Worm (Caenorhabditis elegans): ENCODE results near the gene C06E1.11.

Gene C06E1.11

DNA sequence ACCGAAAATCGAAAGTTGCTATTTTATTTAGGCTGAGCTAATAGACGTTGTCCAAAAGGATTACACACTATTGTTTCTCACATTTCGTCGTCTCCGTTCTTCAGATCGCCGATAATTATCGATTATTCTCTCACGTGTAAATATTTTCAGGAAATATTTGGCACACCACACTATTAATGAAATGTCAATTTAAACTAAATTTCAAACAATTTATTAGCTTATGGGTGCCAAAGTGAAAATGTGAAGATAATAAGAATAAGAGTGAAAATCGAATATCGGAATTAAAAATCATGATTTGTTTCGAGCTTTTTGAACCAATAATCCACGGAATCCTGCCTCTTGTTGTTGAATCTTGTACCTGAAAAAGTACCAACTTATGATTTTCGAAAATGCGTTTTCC is at the start of gene C06E1.11:
Gene C06E1.11 (minus strand): TSS at position 101 of the 400 bp plus-strand sequence.
- TF ChIP-seq nhr-11 (tag; optimal IDR thresholded peaks at IDR 0.05), result no peak
- no peak for TF ChIP-seq lin-39 (tag; optimal IDR thresholded peaks at IDR 0.05)
- no peak for TF ChIP-seq unc-62 (GFP tag; optimal IDR thresholded peaks at IDR 0.05)

DNA sequence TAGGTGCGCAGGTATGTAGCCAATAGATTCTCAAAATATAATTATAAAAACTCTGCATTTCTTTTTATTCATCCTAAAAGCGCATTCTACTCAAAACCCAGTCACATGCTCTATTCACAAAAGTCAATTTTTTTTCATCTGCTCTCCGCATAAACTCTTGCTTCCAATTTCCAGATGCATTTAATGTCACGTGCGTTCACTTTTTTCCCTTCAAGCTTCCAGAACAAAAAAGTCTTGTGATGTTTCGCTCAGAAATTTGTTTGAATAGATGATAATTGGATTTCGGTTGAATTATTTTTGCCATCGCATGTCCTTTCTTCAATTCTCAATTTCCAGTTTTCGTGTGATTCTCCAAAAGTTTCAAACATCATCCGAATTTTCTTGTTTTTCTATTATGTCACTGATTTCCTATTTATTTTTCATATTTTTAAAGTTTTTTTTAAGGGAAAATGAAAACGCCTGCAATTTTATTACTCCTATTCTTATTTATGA is 48.5 kb upstream of the C06E1.11 start, which contains the start of gene F22B7.1:
Gene F22B7.1 (plus strand): TSS at position 442 of the 492 bp plus-strand sequence.
- TF ChIP-seq unc-39 (tag; optimal IDR thresholded peaks at IDR 0.05) (no peak), jun-1 (tag; optimal IDR thresholded peaks at IDR 0.05) (no peak), fkh-2 (tag; optimal IDR thresholded peaks at IDR 0.05) (no peak), sea-2 (GFP tag; optimal IDR thresholded peaks at IDR 0.05) (no peak), nhr-43 (tag; optimal IDR thresholded peaks at IDR 0.05; ENCODE audit: poor library complexity, severe bottlenecking) (no peak), nhr-11 (tag; optimal IDR thresholded peaks at IDR 0.05) (no peak), lin-15B (tag; optimal IDR thresholded peaks at IDR 0.05) (no peak), ztf-4 (tag; optimal IDR thresholded peaks at IDR 0.05) (no peak), elt-3 (tag; optimal IDR thresholded peaks at IDR 0.05) (no peak), daf-12 (tag; optimal IDR thresholded peaks at IDR 0.05) (no peak), eor-1 (tag; optimal IDR thresholded peaks at IDR 0.05) (no peak), fkh-10 (GFP tag; optimal IDR thresholded peaks at IDR 0.05) (no peak)

DNA sequence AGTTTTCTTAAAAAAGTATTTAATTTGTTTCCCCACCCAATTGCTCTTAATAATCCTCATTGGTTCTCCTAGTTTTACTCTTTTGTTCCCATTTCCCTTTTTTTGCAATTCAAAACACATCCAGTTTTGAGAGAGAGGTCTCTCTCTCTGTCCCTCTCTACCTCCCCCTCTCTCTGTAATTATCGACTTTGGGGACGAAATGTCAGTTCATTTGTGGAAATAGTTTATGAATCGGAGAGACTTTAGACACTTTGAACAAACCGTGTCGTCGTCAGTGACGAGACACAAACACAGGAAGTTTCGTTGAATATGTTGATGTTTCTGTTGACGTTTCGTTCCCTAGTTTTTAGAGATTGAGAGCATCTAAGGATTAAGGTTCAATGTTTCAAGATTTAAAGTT is 46.7 kb upstream of the C06E1.11 start:
- peak; percentile 41 for TF ChIP-seq nhr-23 (tag; optimal IDR thresholded peaks at IDR 0.05)
- TF ChIP-seq elt-1 (tag; optimal IDR thresholded peaks at IDR 0.05), result no peak
- no peak for TF ChIP-seq ama-1 (optimal IDR thresholded peaks at IDR 0.05)
- no peak for TF ChIP-seq elt-2 (tag; optimal IDR thresholded peaks at IDR 0.05)
- TF ChIP-seq sea-2 (GFP tag; optimal IDR thresholded peaks at IDR 0.05), result no peak
- no peak for TF ChIP-seq pqm-1 (tag; optimal IDR thresholded peaks at IDR 0.05)
- no peak for TF ChIP-seq egl-5 (tag; optimal IDR thresholded peaks at IDR 0.05)
- no peak for TF ChIP-seq daf-12 (tag; optimal IDR thresholded peaks at IDR 0.05)
- no peak for TF ChIP-seq lin-15B (tag; optimal IDR thresholded peaks at IDR 0.05)
- peak; percentile 40 for TF ChIP-seq nhr-25 (tag; optimal IDR thresholded peaks at IDR 0.05)
- no peak for TF ChIP-seq tbx-2 (tag; optimal IDR thresholded peaks at IDR 0.05)

DNA sequence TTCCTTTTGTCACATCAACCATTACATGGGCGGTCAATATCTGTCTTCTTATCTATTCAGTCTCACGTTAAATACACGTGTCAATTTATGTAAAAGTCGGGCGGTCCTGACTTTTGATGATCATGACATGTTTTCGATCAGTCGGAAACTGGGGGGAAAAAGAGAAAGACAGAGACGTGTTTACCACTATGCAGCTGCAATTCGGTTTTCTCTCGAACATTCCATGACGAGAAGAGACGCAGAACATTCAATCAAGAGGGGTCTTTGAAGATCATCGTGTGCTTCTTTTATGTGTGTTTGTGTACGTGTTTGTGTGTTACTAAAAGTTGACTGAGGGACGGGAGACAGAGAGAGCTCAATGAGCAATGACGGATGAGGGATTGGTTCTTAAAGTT is 41.9 kb upstream of the C06E1.11 start:
- TF ChIP-seq nhr-12 (tag; optimal IDR thresholded peaks at IDR 0.05), result no peak
- no peak for TF ChIP-seq ceh-9 (tag; optimal IDR thresholded peaks at IDR 0.05)
- TF ChIP-seq mdl-1 (tag; optimal IDR thresholded peaks at IDR 0.05), result peak; percentile 78
- TF ChIP-seq hmg-11 (tag; optimal IDR thresholded peaks at IDR 0.05), result peak; percentile 37
- no peak for TF ChIP-seq ztf-11 (tag; optimal IDR thresholded peaks at IDR 0.05)
- peak; percentile 79 for TF ChIP-seq ceh-28 (tag; optimal IDR thresholded peaks at IDR 0.05)
- TF ChIP-seq nhr-237 (tag; optimal IDR thresholded peaks at IDR 0.05), result no peak
- TF ChIP-seq jun-1 (tag; optimal IDR thresholded peaks at IDR 0.05), result peak; percentile 89
- TF ChIP-seq ztf-4 (tag; optimal IDR thresholded peaks at IDR 0.05), result peak; percentile 66
- peak; percentile 74 for TF ChIP-seq snpc-4 (tag; optimal IDR thresholded peaks at IDR 0.05)
- TF ChIP-seq fos-1 (tag; optimal IDR thresholded peaks at IDR 0.05), result no peak
- peak; percentile 88 for TF ChIP-seq lin-39 (tag; optimal IDR thresholded peaks at IDR 0.05)
- peak; percentile 98 for TF ChIP-seq pha-4 (tag; optimal IDR thresholded peaks at IDR 0.05)
- TF ChIP-seq unc-62 (GFP tag; optimal IDR thresholded peaks at IDR 0.05), result peak; percentile 84
- TF ChIP-seq nfya-1 (tag; optimal IDR thresholded peaks at IDR 0.05; ENCODE audit: insufficient read depth), result peak; percentile 85
- TF ChIP-seq mml-1 (tag; optimal IDR thresholded peaks at IDR 0.05), result peak; percentile 79
- no peak for TF ChIP-seq nhr-28 (tag; optimal IDR thresholded peaks at IDR 0.05)
- peak; percentile 92 for TF ChIP-seq nhr-25 (tag; optimal IDR thresholded peaks at IDR 0.05)
- TF ChIP-seq nhr-67 (tag; optimal IDR thresholded peaks at IDR 0.05), result no peak
- peak; percentile 99 for TF ChIP-seq egl-5 (tag; optimal IDR thresholded peaks at IDR 0.05)
- no peak for TF ChIP-seq ceh-16 (tag; optimal IDR thresholded peaks at IDR 0.05)
- no peak for TF ChIP-seq daf-12 (tag; optimal IDR thresholded peaks at IDR 0.05)
- TF ChIP-seq unc-39 (tag; optimal IDR thresholded peaks at IDR 0.05), result no peak
- TF ChIP-seq ZK546.5 (tag; optimal IDR thresholded peaks at IDR 0.05), result no peak
- peak; percentile 85 for TF ChIP-seq elt-1 (tag; optimal IDR thresholded peaks at IDR 0.05)
- peak; percentile 82 for TF ChIP-seq pqm-1 (tag; optimal IDR thresholded peaks at IDR 0.05)
- TF ChIP-seq egl-27 (tag; optimal IDR thresholded peaks at IDR 0.05), result peak; percentile 58
- peak; percentile 33 for TF ChIP-seq R02D3.7 (tag; optimal IDR thresholded peaks at IDR 0.05)
- TF ChIP-seq nhr-43 (tag; optimal IDR thresholded peaks at IDR 0.05; ENCODE audit: poor library complexity, severe bottlenecking), result peak; percentile 93
- no peak for TF ChIP-seq aly-2 (tag; optimal IDR thresholded peaks at IDR 0.05)
- no peak for TF ChIP-seq ceh-82 (tag; optimal IDR thresholded peaks at IDR 0.05)
- TF ChIP-seq nhr-23 (tag; optimal IDR thresholded peaks at IDR 0.05), result peak; percentile 96
- peak; percentile 88 for TF ChIP-seq tbx-2 (tag; optimal IDR thresholded peaks at IDR 0.05)
- peak; percentile 90 for TF ChIP-seq ama-1 (optimal IDR thresholded peaks at IDR 0.05)
- peak in 1 of 2 experiments; percentile 32 for TF ChIP-seq eor-1 (tag; optimal IDR thresholded peaks at IDR 0.05)
- peak; percentile 78 for TF ChIP-seq nhr-11 (tag; optimal IDR thresholded peaks at IDR 0.05)
- no peak for TF ChIP-seq zag-1 (tag; optimal IDR thresholded peaks at IDR 0.05)
- TF ChIP-seq skn-1 (tag; optimal IDR thresholded peaks at IDR 0.05), result peak; percentile 80
- TF ChIP-seq fkh-2 (tag; optimal IDR thresholded peaks at IDR 0.05), result peak; percentile 25
- TF ChIP-seq sea-2 (GFP tag; optimal IDR thresholded peaks at IDR 0.05), result no peak
- peak; percentile 98 for TF ChIP-seq elt-2 (tag; optimal IDR thresholded peaks at IDR 0.05)
- TF ChIP-seq fkh-10 (GFP tag; optimal IDR thresholded peaks at IDR 0.05), result no peak

Data from whole organism, L3 larva.